Worm (Caenorhabditis elegans): Measurements from ENCODE around the gene col-152.

DNA sequence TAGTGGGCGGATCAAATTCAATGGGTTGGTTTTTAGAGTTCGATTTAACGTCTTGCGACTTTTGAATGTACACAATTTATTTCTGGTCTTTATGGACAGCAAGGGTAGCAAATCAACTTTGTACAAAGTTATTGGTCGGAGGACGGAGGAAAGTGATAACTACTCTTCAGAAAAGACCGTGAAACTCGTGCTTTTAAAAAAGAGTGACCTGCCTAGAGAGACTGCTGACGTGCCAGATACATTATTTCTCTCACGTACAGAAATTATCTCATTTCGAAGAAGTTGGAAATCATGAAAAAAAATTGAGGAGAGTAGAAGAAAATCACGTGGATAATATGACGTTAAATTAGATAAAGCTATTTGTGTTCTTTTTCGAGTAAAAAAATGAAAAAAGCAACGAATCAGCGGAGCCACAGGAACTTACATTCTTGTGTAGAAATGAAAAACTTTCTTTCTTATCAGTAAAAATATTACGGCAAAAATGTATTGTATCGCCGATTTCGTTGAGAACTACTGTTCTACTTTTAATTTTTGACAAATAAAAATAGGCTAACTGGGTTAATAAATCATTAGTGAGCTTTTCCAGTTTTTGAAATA is 24.5 kb upstream of the col-152 start, which contains the start of gene ppm-1.A:
- no peak for TF ChIP-seq mxl-1 (tag; optimal IDR thresholded peaks at IDR 0.05)
- no peak for TF ChIP-seq K12H6.12 (tag; optimal IDR thresholded peaks at IDR 0.05)
- TF ChIP-seq rpc-1 (optimal IDR thresholded peaks at IDR 0.05): no peak
- TF ChIP-seq rpc-1 (tag; optimal IDR thresholded peaks at IDR 0.05): no peak
